Worm (Caenorhabditis elegans) whole organism, late embryonic: ENCODE data around the gene R193.6.

Experiments used
- C08G9.2 ChIP-seq: sonication (generic microtip); optimal IDR thresholded peaks from 2 replicates; lab custom pipeline; 2016; ENCODE audit warnings: mild to moderate bottlenecking, missing genetic modification characterization, moderate library complexity, missing compliant biosample characterization
- C38D4.7 ChIP-seq: fragments of 200-800 bp; sonication (Bioruptor generic); optimal IDR thresholded peaks from 2 replicates; lab custom pipeline; 2018; ENCODE audit warnings: mild to moderate bottlenecking, missing genetic modification characterization, moderate library complexity, missing compliant biosample characterization
- K02D7.2 ChIP-seq: sonication (generic microtip); optimal IDR thresholded peaks from 2 replicates; lab custom pipeline; 2017; ENCODE audit warnings: mild to moderate bottlenecking, missing genetic modification characterization, missing compliant biosample characterization
- ahr-1 ChIP-seq: sonication (generic microtip); optimal IDR thresholded peaks from 2 replicates; lab custom pipeline; 2016; ENCODE audit warnings: missing genetic modification characterization, missing compliant biosample characterization
- ama-1 ChIP-seq: fragments of 150-350 bp; optimal IDR thresholded peaks from 2 replicates; lab custom pipeline; 2014
- ceh-18 ChIP-seq: sonication (generic microtip); optimal IDR thresholded peaks from 2 replicates; lab custom pipeline; 2016; ENCODE audit warnings: missing genetic modification characterization, missing compliant biosample characterization
- ceh-19 ChIP-seq: fragments of 200-800 bp; sonication (Bioruptor generic); optimal IDR thresholded peaks from 2 replicates; lab custom pipeline; 2018; ENCODE audit warnings: mild to moderate bottlenecking, missing genetic modification characterization, missing compliant biosample characterization
- ceh-2 ChIP-seq: sonication (generic microtip); optimal IDR thresholded peaks from 2 replicates; lab custom pipeline; 2016; ENCODE audit warnings: missing genotype, missing genetic modification characterization, missing compliant biosample characterization
- ceh-24 ChIP-seq: sonication (generic microtip); optimal IDR thresholded peaks from 2 replicates; lab custom pipeline; 2016; ENCODE audit warnings: mild to moderate bottlenecking, missing genetic modification characterization, missing compliant biosample characterization
- ceh-48 ChIP-seq: sonication (generic microtip); optimal IDR thresholded peaks from 2 replicates; lab custom pipeline; 2016; ENCODE audit warnings: missing genetic modification characterization, inconsistent platforms, missing compliant biosample characterization
- ceh-9 ChIP-seq: sonication (generic microtip); optimal IDR thresholded peaks from 2 replicates; lab custom pipeline; 2016; ENCODE audit warnings: mild to moderate bottlenecking, missing genetic modification characterization, inconsistent platforms, missing compliant biosample characterization
- che-1 ChIP-seq: sonication (generic microtip); optimal IDR thresholded peaks from 2 replicates; lab custom pipeline; 2016; ENCODE audit warnings: mild to moderate bottlenecking, missing genetic modification characterization, missing compliant biosample characterization
- elt-4 ChIP-seq: sonication (generic microtip); optimal IDR thresholded peaks from 2 replicates; lab custom pipeline; 2016; ENCODE audit warnings: missing genetic modification characterization, missing compliant biosample characterization
- ets-4 ChIP-seq: sonication (generic microtip); optimal IDR thresholded peaks from 2 replicates; lab custom pipeline; 2016; ENCODE audit warnings: missing genetic modification characterization, missing compliant biosample characterization
- fkh-10 ChIP-seq: fragments of 150-350 bp; optimal IDR thresholded peaks from 2 replicates; lab custom pipeline; 2014; ENCODE audit warnings: missing biosample characterization, missing genetic modification reagents, missing genetic modification characterization
- gmeb-2 ChIP-seq: sonication (generic microtip); optimal IDR thresholded peaks from 2 replicates; lab custom pipeline; 2016; ENCODE audit warnings: missing genetic modification characterization, inconsistent platforms, missing compliant biosample characterization
- hlh-13 ChIP-seq: fragments of 200-800 bp; sonication (Bioruptor generic); optimal IDR thresholded peaks from 2 replicates; lab custom pipeline; 2018; ENCODE audit warnings: mild to moderate bottlenecking, missing genetic modification characterization, missing compliant biosample characterization
- hlh-30 ChIP-seq: sonication (generic microtip); optimal IDR thresholded peaks from 2 replicates; lab custom pipeline; 2017; ENCODE audit warnings: antibody characterized with exemption, missing genetic modification characterization, missing compliant biosample characterization; ENCODE audit not compliant: insufficient read depth
- madf-2 ChIP-seq: sonication (generic microtip); optimal IDR thresholded peaks from 2 replicates; lab custom pipeline; 2017; ENCODE audit warnings: missing genetic modification characterization, missing compliant biosample characterization
- mec-3 ChIP-seq: sonication (generic microtip); optimal IDR thresholded peaks from 2 replicates; lab custom pipeline; 2016; ENCODE audit warnings: borderline replicate concordance, missing genetic modification characterization, missing compliant biosample characterization
- nfya-1 ChIP-seq: sonication (generic microtip); optimal IDR thresholded peaks from 2 replicates; lab custom pipeline; 2017; ENCODE audit warnings: missing genetic modification characterization, mild to moderate bottlenecking, missing compliant biosample characterization, antibody characterized with exemption, moderate library complexity
- nhr-11 ChIP-seq: fragments of 150-350 bp; optimal IDR thresholded peaks from 2 replicates; lab custom pipeline; 2014; ENCODE audit warnings: missing biosample characterization, missing genetic modification characterization
- npax-4 ChIP-seq: sonication (generic microtip); optimal IDR thresholded peaks from 2 replicates; lab custom pipeline; 2016; ENCODE audit warnings: missing genetic modification characterization, missing compliant biosample characterization
- pax-1 ChIP-seq: fragments of 150-350 bp; optimal IDR thresholded peaks from 2 replicates; lab custom pipeline; 2014; ENCODE audit warnings: missing biosample characterization, missing genetic modification characterization
- pha-2 ChIP-seq: sonication (generic microtip); optimal IDR thresholded peaks from 2 replicates; lab custom pipeline; 2017; ENCODE audit warnings: mild to moderate bottlenecking, missing genetic modification characterization, missing compliant biosample characterization
- pqm-1 ChIP-seq: sonication (generic microtip); optimal IDR thresholded peaks from 2 replicates; lab custom pipeline; 2016; ENCODE audit warnings: missing genetic modification characterization, missing compliant biosample characterization
- ref-2 ChIP-seq: sonication (generic microtip); optimal IDR thresholded peaks from 2 replicates; lab custom pipeline; 2016; ENCODE audit warnings: missing genetic modification characterization, missing compliant biosample characterization
- sox-4 ChIP-seq: sonication (generic microtip); optimal IDR thresholded peaks from 2 replicates; lab custom pipeline; 2017; ENCODE audit warnings: mild to moderate bottlenecking, missing genetic modification characterization, inconsistent platforms, missing compliant biosample characterization
- syd-9 ChIP-seq: sonication (generic microtip); optimal IDR thresholded peaks from 2 replicates; lab custom pipeline; 2016; ENCODE audit warnings: mild to moderate bottlenecking, missing genetic modification characterization, moderate library complexity, missing compliant biosample characterization
- tbx-2 ChIP-seq: sonication (generic microtip); optimal IDR thresholded peaks from 2 replicates; lab custom pipeline; 2016; ENCODE audit warnings: missing genetic modification characterization, missing compliant biosample characterization
- tbx-7 ChIP-seq: sonication (generic microtip); optimal IDR thresholded peaks from 2 replicates; lab custom pipeline; 2016; ENCODE audit warnings: missing genotype, missing genetic modification characterization, missing compliant biosample characterization
- unc-3 ChIP-seq, 2 experiments: fragments of 200-800 bp in 1 of 2; sonication (Bioruptor generic) in 1 of 2; sonication (generic microtip) in 1 of 2; conservative IDR thresholded peaks in 1 of 2; optimal IDR thresholded peaks in 1 of 2; 2 replicates each; pipeline versions ENCODE4 v1.3.6 to Lab custom; 2016 to 2022; ENCODE audit warnings: missing compliant biosample characterization in 2 of 2, missing genetic modification characterization in 2 of 2, missing genetic modification reagents in 1 of 2
- unc-42 ChIP-seq: sonication (generic microtip); optimal IDR thresholded peaks from 2 replicates; lab custom pipeline; 2016; ENCODE audit warnings: missing genotype, missing genetic modification characterization, missing compliant biosample characterization
- unc-55 ChIP-seq: sonication (generic microtip); optimal IDR thresholded peaks from 2 replicates; lab custom pipeline; 2017; ENCODE audit warnings: missing biosample characterization, missing genetic modification reagents, missing genetic modification characterization
- unc-86 ChIP-seq: sonication (generic microtip); optimal IDR thresholded peaks from 2 replicates; lab custom pipeline; 2016; ENCODE audit warnings: missing genetic modification characterization, missing compliant biosample characterization
- zip-5 ChIP-seq: sonication (generic microtip); optimal IDR thresholded peaks from 2 replicates; lab custom pipeline; 2016; ENCODE audit warnings: missing genetic modification characterization, missing compliant biosample characterization

Gene R193.6

DNA sequence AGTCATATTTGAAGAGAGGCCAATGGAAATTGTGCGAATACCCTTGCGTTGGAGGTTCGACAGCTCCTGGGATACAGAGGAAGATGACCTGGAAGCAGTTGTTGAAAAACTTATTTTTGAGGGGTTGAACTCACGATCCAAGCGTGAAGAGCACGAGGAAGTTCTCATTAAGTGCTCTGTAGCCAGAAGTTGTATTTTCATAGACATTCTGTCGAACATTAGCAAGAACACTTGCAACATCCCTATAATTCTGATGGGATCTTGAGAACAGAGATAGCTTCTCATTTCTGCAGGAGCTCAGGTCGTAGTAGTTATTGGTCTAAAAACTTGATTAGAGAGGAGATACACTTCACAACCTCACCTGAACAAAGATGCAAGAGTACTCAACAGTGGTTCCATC is 7.0 kb upstream of the R193.6 start:
- no peak for TF ChIP-seq syd-9
- TF ChIP-seq nfya-1 = no peak
- no peak for TF ChIP-seq sox-4 (tag; lab: Kevin White, UChicago)
- no peak for TF ChIP-seq ceh-2
- TF ChIP-seq ceh-19 (GFP tag; lab: Kevin White, UChicago) = no peak
- no peak for TF ChIP-seq mec-3 (tag; lab: Kevin White, UChicago)
- TF ChIP-seq ets-4 (tag; lab: Kevin White, UChicago) = no peak
- no peak for TF ChIP-seq npax-4
- TF ChIP-seq zip-5 (tag; lab: Kevin White, UChicago) = no peak
- TF ChIP-seq C38D4.7 = no peak
- TF ChIP-seq, all 69 proteins: peak for 0

DNA sequence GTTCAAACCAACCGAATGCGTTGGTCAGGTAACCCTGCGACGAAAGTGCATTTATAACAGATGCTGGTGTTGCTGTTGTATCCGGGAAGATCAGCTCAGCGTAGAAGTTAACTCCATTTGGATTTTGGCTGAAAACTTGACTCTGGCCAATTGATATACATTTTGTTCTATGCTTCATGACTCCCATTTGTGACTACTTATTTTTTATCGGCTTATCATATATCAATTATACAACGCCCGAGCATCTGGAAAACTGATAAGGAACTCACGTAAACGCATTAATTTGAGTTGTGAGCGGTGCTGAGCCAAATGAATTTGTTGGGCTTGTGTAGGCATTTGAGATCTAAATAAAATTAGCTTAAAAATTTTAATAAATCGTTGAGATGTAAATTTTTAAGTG is 1.2 kb upstream of the R193.6 start:
- TF ChIP-seq pax-1 (tag; lab: Kevin White, UChicago) (no peak), unc-42 (tag; lab: Kevin White, UChicago) (no peak), pqm-1 (tag; lab: Kevin White, UChicago) (no peak), pha-2 (tag; lab: Kevin White, UChicago) (no peak), ceh-2 (no peak)

DNA sequence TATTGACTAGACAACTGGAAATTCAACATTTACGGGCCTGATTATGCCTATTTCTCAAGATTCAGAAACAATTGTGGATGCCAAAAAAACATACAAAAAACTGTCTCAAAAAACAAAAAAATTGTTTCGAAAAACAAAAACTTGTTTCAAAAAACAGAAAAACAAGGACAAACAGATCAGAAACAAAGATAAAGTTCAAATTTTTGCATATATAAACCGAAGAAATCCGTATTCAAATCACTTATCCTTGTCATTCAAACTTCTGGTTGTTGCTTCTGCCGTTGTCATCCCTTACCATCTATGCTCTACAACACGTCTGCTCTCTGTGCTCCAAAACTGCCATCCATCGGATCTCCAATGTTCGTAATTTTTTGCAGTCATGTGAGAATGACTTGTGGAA is 6.1 kb downstream of the R193.6 start, which contains the start of gene R193.1:
Gene R193.1 (plus strand): TSS at position 301 of the 400 bp plus-strand sequence.
- TF ChIP-seq madf-2 (tag; lab: Kevin White, UChicago) (no peak), C38D4.7 (no peak), hlh-30 (tag; lab: Kevin White, UChicago) (no peak), elt-4 (no peak), nhr-11 (no peak), che-1 (no peak), sox-4 (tag; lab: Kevin White, UChicago) (no peak), hlh-13 (GFP tag; lab: Kevin White, UChicago) (no peak), C08G9.2 (no peak), ceh-9 (no peak), tbx-2 (tag; lab: Kevin White, UChicago) (no peak), gmeb-2 (tag; lab: Kevin White, UChicago) (no peak), ceh-24 (tag; lab: Kevin White, UChicago) (no peak), fkh-10 (no peak), K02D7.2 (tag; lab: Kevin White, UChicago) (no peak), unc-55 (GFP tag; lab: Kevin White, UChicago) (no peak), zip-5 (tag; lab: Kevin White, UChicago) (no peak), nfya-1 (no peak)

DNA sequence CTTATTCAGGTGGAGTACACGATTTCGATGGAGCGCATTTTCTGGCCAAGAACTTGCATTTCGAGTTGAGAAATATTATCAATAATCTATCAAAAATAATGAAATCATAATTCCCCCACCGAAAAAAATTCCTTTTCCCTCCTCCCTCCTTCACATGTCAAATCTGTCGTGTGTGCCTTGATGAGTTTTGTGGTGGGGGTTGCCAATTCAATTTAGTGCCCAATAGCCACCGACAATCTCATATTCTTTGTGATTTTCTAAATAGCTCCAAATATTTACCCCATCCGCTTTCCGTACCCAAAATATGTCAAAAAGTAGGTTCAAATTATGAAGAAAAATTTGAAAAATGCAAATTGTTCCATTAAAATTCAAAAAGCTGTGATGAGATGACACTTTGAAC is 13.4 kb downstream of the R193.6 start, which contains the start of gene tmc-1:
Gene tmc-1 (plus strand): TSS at position 189 of the 400 bp plus-strand sequence.
- peak; percentile 73 for TF ChIP-seq unc-42 (tag; lab: Kevin White, UChicago)
- no peak for TF ChIP-seq ceh-48 (tag; lab: Kevin White, UChicago)
- TF ChIP-seq unc-3 (GFP tag; conservative IDR thresholded peaks at IDR 0.05; lab: Robert Waterston, UW) = no peak
- TF ChIP-seq unc-3 (tag; optimal IDR thresholded peaks at IDR 0.05; lab: Kevin White, UChicago) = no peak

DNA sequence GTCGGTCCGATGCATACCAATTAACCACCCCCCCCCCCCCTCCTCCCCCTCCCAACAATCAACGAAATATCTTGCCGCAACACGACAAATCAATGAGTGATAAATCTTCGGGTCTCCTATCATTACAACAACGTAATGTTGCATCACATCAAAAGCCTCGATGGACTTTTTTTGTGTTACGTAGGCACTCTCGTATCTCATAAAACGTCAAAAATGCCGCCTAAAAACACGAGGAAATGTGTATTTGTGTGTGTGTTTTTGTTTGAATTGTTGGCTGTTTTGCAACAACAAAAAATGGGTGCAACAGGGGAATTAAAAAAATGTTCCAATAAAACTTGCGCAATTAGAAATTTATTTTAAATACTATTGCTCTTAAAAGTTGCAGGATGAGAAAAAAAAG is 18.6 kb downstream of the R193.6 start:
- TF ChIP-seq ceh-18 (no peak), ref-2 (no peak), gmeb-2 (tag; lab: Kevin White, UChicago) (no peak), ama-1 (lab: Kevin White, UChicago) (no peak), ahr-1 (no peak), che-1 (no peak), ceh-48 (tag; lab: Kevin White, UChicago) (no peak), unc-86 (no peak), tbx-7 (no peak), elt-4 (no peak)
- TF ChIP-seq, all 69 proteins: peak for 0
